Worm (Caenorhabditis elegans): ENCODE data around the gene ttr-42.

- peak; percentile 79 for TF ChIP-seq him-1 (tag; optimal IDR thresholded peaks at IDR 0.05)
- no peak for TF ChIP-seq W03F9.2 (tag; optimal IDR thresholded peaks at IDR 0.05)
These were observed 21.3 kb downstream of the ttr-42 start for ce11 chrX:2598833-2599279.

Data from whole organism, L4/young adult.